3 fruit fly cellular contexts compared by ENCODE assay signal in the genomic region with DNA sequence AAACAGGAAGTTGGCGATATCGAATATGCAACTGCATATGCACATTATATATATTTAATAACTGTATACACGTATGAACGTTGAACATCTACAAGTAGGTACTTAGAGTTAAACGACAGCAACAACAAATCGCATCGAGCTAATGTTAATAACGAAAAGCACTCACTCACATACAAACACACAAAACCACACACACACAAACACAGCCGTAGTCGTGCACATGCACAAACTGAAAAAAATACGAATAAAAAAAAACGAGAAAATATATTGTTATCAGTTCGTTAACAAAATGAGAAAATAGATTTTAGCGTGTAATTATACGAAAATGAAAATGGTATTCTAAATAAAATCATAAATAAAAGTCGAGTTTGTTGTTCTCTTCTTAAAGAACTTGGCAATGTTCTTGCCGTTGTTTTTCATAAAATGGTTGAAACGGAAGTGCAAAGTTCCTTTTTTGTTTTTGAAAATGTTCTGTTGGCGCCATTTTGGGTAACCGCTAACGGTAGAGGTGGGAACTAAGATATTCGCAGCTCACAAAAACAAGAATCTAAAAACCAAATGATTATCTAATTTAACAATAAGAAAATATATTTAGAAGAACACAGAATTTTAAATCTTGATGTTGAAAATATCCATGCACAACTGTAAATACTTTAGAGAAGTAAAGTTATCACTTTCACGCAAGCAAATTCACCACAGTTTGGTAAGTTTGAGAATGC.
A peak's percentile ranks its signal among the peaks of the same experiment; 100 is the strongest.
TF ChIP-seq lines count a peak whose summit lies in the region.

No protein-coding gene starts in this region.

- peak; percentile 50 for TF ChIP-seq CTCF in whole organism, embryonic (GFP tag; optimal IDR thresholded peaks at IDR 0.05; lab: Kevin White, UChicago)

TF ChIP-seq in whole organism, adult, 20 proteins besides CTCF, POLR2A, EP300 and RAD21:
- TF ChIP-seq CG5204 (GFP tag; optimal IDR thresholded peaks at IDR 0.05; lab: Kevin White, UChicago) (no peak), Crg-1 (GFP tag; optimal IDR thresholded peaks at IDR 0.05; lab: Kevin White, UChicago) (no peak), ovo (GFP tag; optimal IDR thresholded peaks at IDR 0.05; lab: Kevin White, UChicago) (no peak), toe (GFP tag; optimal IDR thresholded peaks at IDR 0.05; lab: Kevin White, UChicago) (no peak), kay (GFP tag; lab: Kevin White, UChicago; ENCODE audit: borderline replicate concordance) (peak; percentile 82), Clk (GFP tag; optimal IDR thresholded peaks at IDR 0.05; lab: Kevin White, UChicago) (no peak), CG11617 (GFP tag; optimal IDR thresholded peaks at IDR 0.05; lab: Kevin White, UChicago) (no peak)

TF ChIP-seq in whole organism, embryonic, 481 proteins besides CTCF, POLR2A, EP300 and RAD21:
- no peak for TF ChIP-seq Dip2 (GFP tag; IDR thresholded peaks at IDR 0.05; lab: Robert Waterston, UW)
- TF ChIP-seq CG16815 (GFP tag; optimal IDR thresholded peaks at IDR 0.05; lab: Kevin White, UChicago), result no peak
- TF ChIP-seq CG7786 (GFP tag; optimal IDR thresholded peaks at IDR 0.05; lab: Kevin White, UChicago), result no peak
- no peak for TF ChIP-seq prd (optimal IDR thresholded peaks at IDR 0.05; lab: Kevin White, UChicago)
- no peak for TF ChIP-seq prd (GFP tag; IDR thresholded peaks at IDR 0.05; lab: Robert Waterston, UW)
- no peak for TF ChIP-seq CG16779 (GFP tag; IDR thresholded peaks at IDR 0.05; lab: Robert Waterston, UW)
- no peak for TF ChIP-seq otp (GFP tag; IDR thresholded peaks at IDR 0.05; lab: Robert Waterston, UW)
- no peak for TF ChIP-seq Dref (GFP tag; IDR thresholded peaks at IDR 0.05; lab: Robert Waterston, UW)
- peak; percentile 56 for TF ChIP-seq phol (tag; optimal IDR thresholded peaks at IDR 0.05; lab: Kevin White, UChicago)
- TF ChIP-seq CG1792 (GFP tag; optimal IDR thresholded peaks at IDR 0.05; lab: Kevin White, UChicago), result no peak
- TF ChIP-seq CG11504 (tag; optimal IDR thresholded peaks at IDR 0.05; lab: Kevin White, UChicago), result no peak
- no peak for TF ChIP-seq CG4404 (GFP tag; IDR thresholded peaks at IDR 0.05; lab: Robert Waterston, UW)
- no peak for TF ChIP-seq btn (GFP tag; optimal IDR thresholded peaks at IDR 0.05; lab: Kevin White, UChicago)
- TF ChIP-seq B-H2 (GFP tag; optimal IDR thresholded peaks at IDR 0.05; lab: Kevin White, UChicago), result no peak
- TF ChIP-seq cad (GFP tag; optimal IDR thresholded peaks at IDR 0.05; lab: Kevin White, UChicago), result no peak
- TF ChIP-seq E2f2 (GFP tag; IDR thresholded peaks at IDR 0.05; lab: Robert Waterston, UW), result peak; percentile 81
- TF ChIP-seq z (GFP tag; IDR thresholded peaks at IDR 0.05; lab: Robert Waterston, UW), result peak; percentile 57; the same call in 1 of the 3 replicates
- no peak for TF ChIP-seq Gug (GFP tag; IDR thresholded peaks at IDR 0.05; lab: Robert Waterston, UW)
- TF ChIP-seq zfh1 (GFP tag; IDR thresholded peaks at IDR 0.05; lab: Robert Waterston, UW), result no peak
- no peak for TF ChIP-seq nerfin-1 (tag; optimal IDR thresholded peaks at IDR 0.05; lab: Kevin White, UChicago)

TF ChIP-seq in whole organism, prepupa, 60 proteins besides CTCF, POLR2A, EP300 and RAD21:
- TF ChIP-seq fd85E (GFP tag; optimal IDR thresholded peaks at IDR 0.05; lab: Kevin White, UChicago) (no peak), lz (GFP tag; optimal IDR thresholded peaks at IDR 0.05; lab: Kevin White, UChicago) (no peak), eg (GFP tag; IDR thresholded peaks at IDR 0.05; lab: Robert Waterston, UW) (no peak), Sox102F (GFP tag; optimal IDR thresholded peaks at IDR 0.05; lab: Kevin White, UChicago) (no peak), CG34406 (GFP tag; optimal IDR thresholded peaks at IDR 0.05; lab: Kevin White, UChicago) (no peak), vri (GFP tag; optimal IDR thresholded peaks at IDR 0.05; lab: Kevin White, UChicago) (peak; percentile 1), CG9139 (GFP tag; optimal IDR thresholded peaks at IDR 0.05; lab: Kevin White, UChicago) (no peak), Eip78C (GFP tag; lab: Kevin White, UChicago) (peak; percentile 13), ss (GFP tag; optimal IDR thresholded peaks at IDR 0.05; lab: Kevin White, UChicago) (no peak)
TF ChIP-seq in whole organism, prepupa: peak in this region for 2.
